Fruit fly (Drosophila melanogaster) whole organism, embryonic: ENCODE results near the gene CG17633.
A peak's percentile ranks its signal among the peaks of the same experiment; 100 is the strongest.

Experiments
- BEAF-32 ChIP-seq: fragments of 200-800 bp; sonication (Bioruptor generic); optimal IDR thresholded peaks from 3 replicates; lab custom pipeline; 2017; ENCODE audit warnings: missing biosample characterization, missing genetic modification characterization, mild to moderate bottlenecking, moderate library complexity, missing genetic modification reagents
- Bdp1 ChIP-seq: fragments of 200-800 bp; sonication (Bioruptor generic); optimal IDR thresholded peaks from 3 replicates; lab custom pipeline; 2016; ENCODE audit warnings: missing biosample characterization, missing genetic modification characterization
- CG10267 ChIP-seq: fragments of 200-800 bp; sonication (Bioruptor generic); optimal IDR thresholded peaks from 2 replicates; lab custom pipeline; 2018; ENCODE audit warnings: missing biosample characterization, mild to moderate bottlenecking, missing genetic modification characterization, moderate library complexity
- CG10654 ChIP-seq: fragments of 200-800 bp; sonication (Bioruptor generic); optimal IDR thresholded peaks from 2 replicates; lab custom pipeline; 2016; ENCODE audit warnings: missing biosample characterization, missing genetic modification characterization
- CG11723 ChIP-seq: fragments of 200-800 bp; sonication (Bioruptor generic); optimal IDR thresholded peaks from 2 replicates; lab custom pipeline; 2017; ENCODE audit warnings: missing biosample characterization, mild to moderate bottlenecking, missing genetic modification characterization
- CG12219 ChIP-seq: fragments of 200-800 bp; sonication (Bioruptor generic); optimal IDR thresholded peaks from 3 replicates; lab custom pipeline; 2018; ENCODE audit warnings: missing biosample characterization, mild to moderate bottlenecking, missing genetic modification characterization
- CG12744 ChIP-seq: fragments of 200-800 bp; sonication (Bioruptor generic); optimal IDR thresholded peaks from 2 replicates; lab custom pipeline; 2016; ENCODE audit warnings: missing biosample characterization, missing genetic modification characterization
- CG12942 ChIP-seq: fragments of 200-800 bp; sonication (Bioruptor generic); optimal IDR thresholded peaks from 3 replicates; lab custom pipeline; 2016; ENCODE audit warnings: missing biosample characterization, missing genetic modification characterization
- CG13287 ChIP-seq: fragments of 200-800 bp; sonication (Bioruptor generic); IDR thresholded peaks from 2 replicates; pipeline ENCODE4 v1.3.6; 2022; ENCODE audit warnings: missing biosample characterization, missing genetic modification characterization; ENCODE audit not compliant: partially characterized antibody
- CG1602 ChIP-seq: fragments of 200-800 bp; sonication (Bioruptor generic); optimal IDR thresholded peaks from 3 replicates; lab custom pipeline; 2016; ENCODE audit warnings: missing biosample characterization, missing genetic modification characterization
- CG17186 ChIP-seq: fragments of 200-800 bp; sonication (Bioruptor generic); optimal IDR thresholded peaks from 3 replicates; lab custom pipeline; 2017; ENCODE audit warnings: missing biosample characterization, missing genetic modification reagents, missing genetic modification characterization
- CG2202 ChIP-seq: fragments of 200-800 bp; sonication (Bioruptor generic); optimal IDR thresholded peaks from 2 replicates; lab custom pipeline; 2018; ENCODE audit warnings: missing biosample characterization, mild to moderate bottlenecking, missing genetic modification characterization
- CG2712 ChIP-seq: fragments of 200-800 bp; optimal IDR thresholded peaks from 3 replicates; lab custom pipeline; 2019; ENCODE audit warnings: missing biosample characterization, mild to moderate bottlenecking, missing genetic modification characterization, moderate library complexity
- CG3995 ChIP-seq: fragments of 200-800 bp; sonication (Bioruptor generic); optimal IDR thresholded peaks from 3 replicates; lab custom pipeline; 2016; ENCODE audit warnings: missing biosample characterization, missing genetic modification characterization
- CG6175 ChIP-seq: fragments of 200-800 bp; sonication (Bioruptor generic); IDR thresholded peaks from 3 replicates; pipeline ENCODE4 v1.3.6; 2022; ENCODE audit warnings: missing biosample characterization, missing genetic modification characterization
- CG6791 ChIP-seq: fragments of 200-800 bp; sonication (Bioruptor generic); IDR thresholded peaks from 3 replicates; pipeline ENCODE4 v1.3.6; 2022; ENCODE audit warnings: missing biosample characterization, missing genetic modification characterization; ENCODE audit not compliant: partially characterized antibody
- CG8290 ChIP-seq, 3 experiments: fragments of 200-800 bp; sonication (Bioruptor generic); optimal IDR thresholded peaks; 2 replicates each; lab custom pipeline; 2016 to 2019; ENCODE audit warnings: missing biosample characterization in 3 of 3, missing genetic modification characterization in 3 of 3, mild to moderate bottlenecking in 2 of 3, moderate library complexity in 1 of 3
- CG8388 ChIP-seq: fragments of 200-800 bp; sonication (Bioruptor generic); optimal IDR thresholded peaks from 2 replicates; lab custom pipeline; 2019; ENCODE audit warnings: missing biosample characterization, mild to moderate bottlenecking, missing genetic modification characterization, moderate library complexity
- CG9797 ChIP-seq: fragments of 200-800 bp; sonication (Bioruptor generic); optimal IDR thresholded peaks from 3 replicates; lab custom pipeline; 2018; ENCODE audit warnings: missing biosample characterization, mild to moderate bottlenecking, missing genetic modification characterization
- D ChIP-seq, 2 experiments: fragments of 200-800 bp in 1 of 2; fragments of >200 bp in 1 of 2; sonication (Bioruptor generic) in 1 of 2; optimal IDR thresholded peaks; 2 replicates in 1 of 2; 3 replicates in 1 of 2; lab custom pipeline; 2017; ENCODE audit warnings: mild to moderate bottlenecking in 1 of 2, missing biosample characterization in 1 of 2, missing genetic modification characterization in 1 of 2, missing genetic modification reagents in 1 of 2
- E2f2 ChIP-seq: fragments of 200-800 bp; sonication (Bioruptor generic); IDR thresholded peaks from 2 replicates; pipeline ENCODE4 v1.3.6; 2022; ENCODE audit warnings: missing biosample characterization, missing genetic modification characterization
- Lhr ChIP-seq: fragments of 200-800 bp; sonication (Bioruptor generic); optimal IDR thresholded peaks from 3 replicates; lab custom pipeline; 2017; ENCODE audit warnings: mild to moderate bottlenecking, missing biosample characterization, missing genetic modification reagents, missing genetic modification characterization
- aop ChIP-seq: fragments of 200-800 bp; sonication (Bioruptor generic); IDR thresholded peaks from 2 replicates; pipeline ENCODE4 v1.3.6; 2022; ENCODE audit warnings: missing biosample characterization, missing genetic modification characterization
- ash1 ChIP-seq: fragments of 200-800 bp; sonication (Bioruptor generic); optimal IDR thresholded peaks from 2 replicates; lab custom pipeline; 2018; ENCODE audit warnings: missing biosample characterization, mild to moderate bottlenecking, missing genetic modification characterization
- bcd ChIP-seq: fragments of 200-800 bp; sonication (Bioruptor generic); optimal IDR thresholded peaks from 2 replicates; lab custom pipeline; 2017; ENCODE audit warnings: missing biosample characterization, mild to moderate bottlenecking, missing genetic modification characterization
- cas ChIP-seq: fragments of 200-800 bp; sonication (Bioruptor generic); IDR thresholded peaks from 2 replicates; pipeline ENCODE4 v1.3.6; 2022; ENCODE audit warnings: missing biosample characterization, missing genetic modification characterization
- ftz-f1 ChIP-seq: fragments of 200-800 bp; sonication (Bioruptor generic); optimal IDR thresholded peaks from 2 replicates; lab custom pipeline; 2016; ENCODE audit warnings: missing biosample characterization, missing genetic modification characterization
- hbn ChIP-seq: fragments of 200-800 bp; sonication (Bioruptor generic); IDR thresholded peaks from 2 replicates; pipeline ENCODE4 v1.3.6; 2022; ENCODE audit warnings: missing biosample characterization, missing genetic modification characterization; ENCODE audit not compliant: partially characterized antibody
- ind ChIP-seq: fragments of 200-800 bp; sonication (Bioruptor generic); optimal IDR thresholded peaks from 3 replicates; lab custom pipeline; 2016; ENCODE audit warnings: missing biosample characterization, missing genetic modification characterization
- lmd ChIP-seq: fragments of 200-800 bp; sonication (Bioruptor generic); IDR thresholded peaks from 2 replicates; pipeline ENCODE4 v1.3.6; 2022; ENCODE audit warnings: missing biosample characterization, missing genetic modification characterization
- lola ChIP-seq, 3 experiments: fragments of >200 bp in 2 of 3; fragments of 200-800 bp in 1 of 3; sonication (Bioruptor generic) in 1 of 3; optimal IDR thresholded peaks; 2 replicates each; lab custom pipeline; 2017 to 2019; ENCODE audit warnings: missing biosample characterization in 3 of 3, missing genetic modification characterization in 3 of 3, mild to moderate bottlenecking in 1 of 3, moderate library complexity in 1 of 3
- nmo ChIP-seq: fragments of 200-800 bp; sonication (Bioruptor generic); optimal IDR thresholded peaks from 2 replicates; lab custom pipeline; 2018; ENCODE audit warnings: missing biosample characterization, mild to moderate bottlenecking, missing genetic modification characterization, moderate library complexity
- peb ChIP-seq: fragments of 200-800 bp; sonication (Bioruptor generic); IDR thresholded peaks from 2 replicates; pipeline ENCODE4 v1.3.6; 2022; ENCODE audit warnings: missing biosample characterization, missing genetic modification characterization
- ranshi ChIP-seq: fragments of 200-800 bp; sonication (Bioruptor generic); IDR thresholded peaks from 2 replicates; pipeline ENCODE4 v1.3.6; 2022; ENCODE audit warnings: missing biosample characterization, missing genetic modification characterization
- sens ChIP-seq: fragments of 200-800 bp; sonication (Bioruptor generic); peaks from one replicate; lab custom pipeline; 2016; ENCODE audit warnings: missing biosample characterization, missing genetic modification characterization
- sna ChIP-seq: fragments of 200-800 bp; sonication (Bioruptor generic); IDR thresholded peaks from 2 replicates; pipeline ENCODE4 v1.3.6; 2022; ENCODE audit warnings: missing biosample characterization, missing genetic modification characterization; ENCODE audit not compliant: partially characterized antibody
- trem ChIP-seq: fragments of 200-800 bp; optimal IDR thresholded peaks from 3 replicates; lab custom pipeline; 2019; ENCODE audit warnings: missing biosample characterization, mild to moderate bottlenecking, missing genetic modification characterization, moderate library complexity
- z ChIP-seq: fragments of 200-800 bp; sonication (Bioruptor generic); IDR thresholded peaks from 3 replicates; pipeline ENCODE4 v1.3.6; 2022; ENCODE audit warnings: missing biosample characterization, missing genetic modification characterization

Gene CG17633

dm6 chr2L:9792945-9793344 is 24.1 kb downstream of the CG17633 start, which contains the start of gene CG13123 (continued):
- TF ChIP-seq ftz-f1 (GFP tag; lab: Kevin White, UChicago) (no peak), cas (GFP tag; lab: Robert Waterston, UW) (no peak), CG8290 (GFP tag; optimal IDR thresholded peaks at IDR 0.05; lab: Kevin White, UChicago) (no peak), CG8290 (tag; optimal IDR thresholded peaks at IDR 0.05; lab: Kevin White, UChicago) (no peak), CG12744 (GFP tag; lab: Kevin White, UChicago) (no peak), BEAF-32 (GFP tag; lab: Kevin White, UChicago) (peak; percentile 33), CG1602 (GFP tag; lab: Kevin White, UChicago) (no peak), CG2202 (tag; lab: Kevin White, UChicago) (no peak), CG12219 (GFP tag; lab: Kevin White, UChicago) (no peak), aop (no peak), hbn (GFP tag; lab: Robert Waterston, UW) (no peak), CG8388 (GFP tag; lab: Kevin White, UChicago) (no peak), CG6175 (no peak), CG6791 (GFP tag; lab: Robert Waterston, UW) (no peak), ranshi (no peak), peb (GFP tag; lab: Robert Waterston, UW) (no peak), sna (no peak), D (optimal IDR thresholded peaks at IDR 0.05; lab: Kevin White, UChicago) (no peak), D (GFP tag; optimal IDR thresholded peaks at IDR 0.05; lab: Kevin White, UChicago) (no peak), Bdp1 (GFP tag; lab: Kevin White, UChicago) (no peak), E2f2 (GFP tag; lab: Robert Waterston, UW) (peak; percentile 63), Lhr (GFP tag; lab: Kevin White, UChicago) (peak; percentile 59), bcd (no peak), z (GFP tag; lab: Robert Waterston, UW) (no peak), CG10654 (GFP tag; lab: Kevin White, UChicago) (no peak), ash1 (GFP tag; lab: Kevin White, UChicago) (no peak), CG11723 (GFP tag; lab: Kevin White, UChicago) (no peak), CG10267 (peak; percentile 23), CG17186 (GFP tag; lab: Kevin White, UChicago) (no peak), CG2712 (tag; lab: Kevin White, UChicago) (peak; percentile 13), trem (tag; lab: Kevin White, UChicago) (peak; percentile 58), lola (GFP tag; optimal IDR thresholded peaks at IDR 0.05; lab: Kevin White, UChicago) (no peak), CG9797 (peak; percentile 72), ind (no peak), lmd (no peak), nmo (GFP tag; lab: Kevin White, UChicago) (peak; percentile 19), sens (GFP tag; lab: Kevin White, UChicago) (peak; percentile 51), CG12942 (GFP tag; lab: Kevin White, UChicago) (no peak), CG3995 (no peak), CG13287 (peak; percentile 41; the same call in 1 of the 2 replicates)
